Worm (Caenorhabditis elegans): ENCODE data around the gene pgp-10.

ce11 chrX:7155879-7156278 lies 3.0 kb upstream of the pgp-10 start, which contains the start of gene C54D1.7:
- TF ChIP-seq nhr-11 (tag; optimal IDR thresholded peaks at IDR 0.05) (no peak), snpc-4 (tag; optimal IDR thresholded peaks at IDR 0.05) (no peak), zag-1 (tag; optimal IDR thresholded peaks at IDR 0.05) (no peak), nhr-76 (tag; optimal IDR thresholded peaks at IDR 0.05) (no peak), nhr-77 (tag; optimal IDR thresholded peaks at IDR 0.05) (no peak), pqm-1 (tag; optimal IDR thresholded peaks at IDR 0.05) (no peak), ceh-82 (tag; optimal IDR thresholded peaks at IDR 0.05) (no peak), fkh-10 (GFP tag; optimal IDR thresholded peaks at IDR 0.05) (no peak), nhr-237 (tag; optimal IDR thresholded peaks at IDR 0.05) (no peak)
